Worm (Caenorhabditis elegans): ENCODE data around the gene srh-247.
"Not testable (repeated sequence)": the region's sequence is repeated elsewhere in the genome, so short reads cannot be mapped to it uniquely, and the experiment has no call there.

srh-247 gene

ce11 chrV:2934075-2934474 is at the start of gene srh-247:
TSS of gene srh-247 (minus strand) at chrV:2934175.
- TF ChIP-seq hlh-30 (tag; optimal IDR thresholded peaks at IDR 0.05; ENCODE audit: insufficient read depth) (no peak), elt-4 (tag; optimal IDR thresholded peaks at IDR 0.05) (no peak), fax-1 (tag; optimal IDR thresholded peaks at IDR 0.05) (no peak), ahr-1 (tag; optimal IDR thresholded peaks at IDR 0.05) (no peak), sdc-2 (tag; optimal IDR thresholded peaks at IDR 0.05) (no peak), odd-2 (tag; optimal IDR thresholded peaks at IDR 0.05) (no peak), che-1 (tag; optimal IDR thresholded peaks at IDR 0.05) (no peak), tbx-2 (tag; optimal IDR thresholded peaks at IDR 0.05) (no peak), lim-6 (tag; optimal IDR thresholded peaks at IDR 0.05) (no peak), ref-2 (tag; optimal IDR thresholded peaks at IDR 0.05) (no peak), ceh-30 (tag; optimal IDR thresholded peaks at IDR 0.05) (no peak), Y22D7AL.16 (tag; optimal IDR thresholded peaks at IDR 0.05) (no peak), fkh-10 (GFP tag; optimal IDR thresholded peaks at IDR 0.05) (no peak)

- TF ChIP-seq lin-11 (tag; optimal IDR thresholded peaks at IDR 0.05) = no peak
- no peak for TF ChIP-seq sox-2 (GFP tag; IDR thresholded peaks at IDR 0.05)
- TF ChIP-seq rnt-1 (tag; optimal IDR thresholded peaks at IDR 0.05) = no peak
- no peak for TF ChIP-seq pqm-1 (tag; optimal IDR thresholded peaks at IDR 0.05)
- TF ChIP-seq dmd-4 (tag; optimal IDR thresholded peaks at IDR 0.05; ENCODE audit: borderline replicate concordance) = no peak
- no peak for TF ChIP-seq unc-86 (tag; optimal IDR thresholded peaks at IDR 0.05)
- no peak for TF ChIP-seq ceh-31 (tag; optimal IDR thresholded peaks at IDR 0.05)
- TF ChIP-seq unc-42 (tag; optimal IDR thresholded peaks at IDR 0.05) = no peak
- TF ChIP-seq hlh-6 (tag; optimal IDR thresholded peaks at IDR 0.05) = no peak
- no peak for TF ChIP-seq pat-9 (tag; optimal IDR thresholded peaks at IDR 0.05)
- TF ChIP-seq pax-1 (tag; optimal IDR thresholded peaks at IDR 0.05) = no peak
- no peak for TF ChIP-seq unc-55 (GFP tag; optimal IDR thresholded peaks at IDR 0.05)
Observed at ce11 chrV:2983351-2983750, 49.4 kb upstream of the srh-247 start, which contains the start of gene srw-117. TSS of gene srw-117 (minus strand) at chrV:2983451.

ce11 chrV:2979978-2980377 is 46.0 kb upstream of the srh-247 start, which contains the start of gene srw-118:
TSS of gene srw-118 (minus strand) at chrV:2980078.
- no peak for TF ChIP-seq unc-42 (tag; optimal IDR thresholded peaks at IDR 0.05)
- no peak for TF ChIP-seq pag-3 (tag; optimal IDR thresholded peaks at IDR 0.05; ENCODE audit: borderline replicate concordance)
- no peak for TF ChIP-seq fkh-10 (GFP tag; optimal IDR thresholded peaks at IDR 0.05)

DNA sequence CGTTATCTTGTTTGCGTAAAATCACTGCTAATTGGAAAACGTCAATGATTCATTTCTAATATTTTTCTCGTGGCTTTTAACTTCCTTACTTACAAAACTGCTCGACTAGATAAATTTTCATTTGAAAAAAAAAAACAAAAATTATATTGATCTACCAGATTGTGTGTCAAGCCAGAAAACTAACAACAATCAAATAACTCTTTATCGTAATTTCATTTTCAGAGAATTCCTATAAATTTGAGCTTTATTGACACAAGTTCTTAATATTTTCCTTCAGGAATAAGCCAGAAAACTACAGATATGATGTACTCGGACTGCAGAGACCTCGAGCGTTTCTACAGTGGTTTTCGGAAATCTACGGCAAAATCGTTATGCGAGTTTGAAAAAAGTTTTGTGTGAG is 42.3 kb upstream of the srh-247 start, which contains the start of gene srw-124:
Gene srw-124 (plus strand): TSS at position 301 of the 400 bp plus-strand sequence.
- TF ChIP-seq sdc-2 (tag; optimal IDR thresholded peaks at IDR 0.05) (no peak), K09A11.1 (tag; optimal IDR thresholded peaks at IDR 0.05; ENCODE audit: insufficient read depth) (no peak), unc-42 (tag; optimal IDR thresholded peaks at IDR 0.05) (no peak), pros-1 (tag; optimal IDR thresholded peaks at IDR 0.05) (no peak), ztf-16 (tag; optimal IDR thresholded peaks at IDR 0.05) (no peak), pag-3 (tag; optimal IDR thresholded peaks at IDR 0.05; ENCODE audit: borderline replicate concordance) (no peak), eyg-1 (tag; optimal IDR thresholded peaks at IDR 0.05) (no peak), Y22D7AL.16 (tag; optimal IDR thresholded peaks at IDR 0.05) (no peak), ref-2 (tag; optimal IDR thresholded peaks at IDR 0.05) (no peak), ceh-9 (tag; optimal IDR thresholded peaks at IDR 0.05) (no peak), pha-2 (tag; optimal IDR thresholded peaks at IDR 0.05) (no peak), odd-2 (tag; optimal IDR thresholded peaks at IDR 0.05) (no peak)

ce11 chrV:2975285-2975684 is 41.3 kb upstream of the srh-247 start, which contains the start of gene srw-123:
TSS of gene srw-123 (minus strand) at chrV:2975385.
- TF ChIP-seq ref-2, pqm-1, rnt-1 (tag; optimal IDR thresholded peaks at IDR 0.05): not testable (repeated sequence)

All from whole organism, late embryonic.